Fruit fly (Drosophila melanogaster) S2 (cell line): ENCODE data around the gene Osi12.

Experiments
- CG8478 ChIP-seq: fragments of >200 bp; optimal IDR thresholded peaks from 2 replicates; lab custom pipeline; 2018
- CTCF ChIP-seq, 2 experiments: fragments of >200 bp; optimal IDR thresholded peaks; 2 replicates each; lab custom pipeline; 2018

Osi12 gene

DNA sequence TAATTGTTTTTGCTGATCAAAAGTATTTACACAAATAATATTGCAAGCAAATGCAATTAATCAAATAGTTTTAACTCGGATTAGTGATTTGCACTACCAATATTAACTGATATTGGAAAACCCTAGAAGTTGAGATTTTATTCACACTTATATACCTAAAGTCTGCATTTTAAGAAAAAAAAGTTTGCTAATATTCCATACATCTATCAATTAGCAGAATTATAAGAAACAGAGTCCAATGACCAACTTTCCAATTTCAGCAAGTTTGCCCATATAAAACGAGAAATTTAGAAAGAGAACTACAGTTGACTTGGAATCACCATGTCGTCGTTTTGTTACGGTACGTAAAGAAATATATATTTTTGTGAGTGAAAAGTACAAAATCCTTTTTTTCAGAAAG lies 28.3 kb downstream of the Osi12 start, which contains the start of gene CG46026:
CG46026 (plus strand) TSS at position 301 of the 400 bp plus-strand sequence.
- TF ChIP-seq CTCF (optimal IDR thresholded peaks at IDR 0.05; lab: Kevin White, UChicago) (no peak), CG8478 (lab: Kevin White, UChicago) (no peak)

DNA sequence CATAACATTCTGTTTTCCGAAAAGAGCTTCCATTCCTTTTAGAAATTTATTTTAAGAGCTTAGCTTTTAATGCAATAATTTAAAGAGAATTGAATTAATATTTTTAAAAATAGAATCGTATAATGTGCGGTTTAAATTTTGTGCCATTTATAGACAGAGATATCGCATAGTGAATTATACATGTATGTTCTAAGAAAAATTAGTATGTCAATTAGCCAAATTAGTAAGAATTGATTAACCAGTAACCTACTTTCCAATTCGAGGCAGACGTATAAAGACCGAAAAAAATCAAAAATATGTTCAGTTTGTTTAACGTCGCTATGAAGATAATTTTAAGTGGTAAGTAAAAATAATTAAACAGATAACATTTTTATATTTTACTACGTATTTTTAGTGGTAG lies 31.3 kb downstream of the Osi12 start, which contains the start of gene CG31560:
CG31560 (plus strand) TSS at position 301 of the 400 bp plus-strand sequence.
- TF ChIP-seq CG8478 (lab: Kevin White, UChicago): no peak
- no peak for TF ChIP-seq CTCF (optimal IDR thresholded peaks at IDR 0.05; lab: Kevin White, UChicago)

DNA sequence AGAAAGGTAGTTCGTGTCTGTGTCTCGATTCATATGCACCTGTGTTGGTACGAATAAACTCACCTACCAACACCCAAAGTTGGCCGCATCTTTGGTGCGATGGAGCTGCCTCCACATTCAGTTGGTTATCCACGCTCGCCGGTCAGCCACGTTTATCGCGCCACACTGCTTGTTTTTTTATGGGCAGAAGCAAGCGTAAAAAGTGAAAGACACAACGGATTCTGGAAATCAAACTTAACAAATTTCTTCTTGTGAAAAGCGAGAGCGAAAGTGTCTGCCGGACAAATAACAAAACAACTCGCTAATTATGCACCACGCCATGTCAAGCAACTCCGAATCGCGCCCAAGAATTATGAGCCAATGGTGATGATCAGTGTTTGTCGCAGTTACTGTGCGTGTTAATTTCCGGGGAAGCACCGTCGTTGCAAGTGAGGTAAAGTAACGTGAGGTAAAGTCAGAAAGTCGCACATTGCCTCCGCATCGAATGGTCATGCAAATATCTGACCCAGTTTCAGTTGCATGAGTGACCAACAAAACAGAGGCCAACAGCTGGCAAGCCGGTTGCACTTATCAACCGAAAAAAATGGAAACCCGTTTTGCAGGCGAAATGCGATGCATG lies 33.4 kb downstream of the Osi12 start, which contains the start of gene Osi17:
Osi17 (plus strand) TSS at position 132 of the 619 bp plus-strand sequence.
- TF ChIP-seq CG8478 (lab: Kevin White, UChicago): no peak
- TF ChIP-seq CTCF (optimal IDR thresholded peaks at IDR 0.05; lab: Kevin White, UChicago): no peak

DNA sequence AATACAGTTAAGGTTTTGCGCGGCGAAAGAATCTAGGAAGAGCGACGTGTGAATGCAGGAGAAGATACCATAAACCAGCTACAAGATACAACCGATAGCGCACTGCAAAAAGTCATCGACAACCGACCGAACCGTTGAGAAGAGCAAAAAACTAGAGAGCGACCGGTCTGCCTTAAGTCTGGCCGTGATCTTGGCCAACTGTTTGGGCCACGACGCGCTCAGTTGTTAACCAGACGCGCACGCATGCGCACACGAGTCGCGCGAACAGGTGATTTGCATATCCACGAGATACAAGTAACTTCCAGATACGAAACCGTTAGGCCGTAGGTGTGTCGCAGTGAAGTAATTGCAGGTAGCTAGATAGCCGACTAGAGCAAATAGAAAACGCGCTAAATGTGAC lies 36.7 kb downstream of the Osi12 start:
- TF ChIP-seq CTCF (optimal IDR thresholded peaks at IDR 0.05; lab: Kevin White, UChicago): no peak
- no peak for TF ChIP-seq CG8478 (lab: Kevin White, UChicago)

DNA sequence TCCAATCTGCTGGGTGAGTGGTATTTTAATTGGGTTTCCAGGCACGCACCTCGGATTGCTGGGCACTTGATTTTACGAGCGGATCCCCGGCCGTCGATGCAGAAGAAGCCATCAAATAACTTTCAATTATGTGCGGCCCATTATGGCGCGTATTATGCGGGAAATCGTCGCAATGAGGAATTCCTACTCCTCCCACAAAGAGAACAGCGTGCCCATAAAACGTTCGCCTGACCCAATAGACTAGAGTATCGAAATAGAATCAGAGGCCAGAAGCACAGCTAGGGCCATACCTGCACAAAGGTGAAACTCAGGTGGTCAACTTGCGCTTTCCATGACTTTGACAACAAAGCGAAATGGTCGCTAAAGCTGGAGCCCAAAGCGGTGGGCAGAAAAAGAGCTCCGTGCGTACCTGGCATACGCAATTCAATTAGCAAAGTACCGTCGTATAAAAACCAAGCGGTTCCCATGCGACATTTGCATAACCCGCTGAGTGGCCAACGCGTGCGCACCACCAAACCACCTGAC lies 51.5 kb downstream of the Osi12 start, which contains the start of gene Osi18:
Osi18 (plus strand) TSS at position 475 of the 525 bp plus-strand sequence.
- TF ChIP-seq CTCF (optimal IDR thresholded peaks at IDR 0.05; lab: Kevin White, UChicago) (no peak), CG8478 (lab: Kevin White, UChicago) (no peak)
